Fruit fly (Drosophila melanogaster) S2 (cell line): ENCODE data around the gene ec.

Experiments
- CG8478 ChIP-seq: fragments of >200 bp; optimal IDR thresholded peaks from 2 replicates; lab custom pipeline; 2018
- CTCF ChIP-seq, 2 experiments: fragments of >200 bp; optimal IDR thresholded peaks; 2 replicates each; lab custom pipeline; 2018

dm6 chrX:3775137-3775536 lies 36.4 kb upstream of the ec start:
- no peak for TF ChIP-seq CTCF (optimal IDR thresholded peaks at IDR 0.05; lab: Kevin White, UChicago)
- no peak for TF ChIP-seq CG8478 (lab: Kevin White, UChicago)
